Worm (Caenorhabditis elegans) whole organism, midembryonic: ENCODE data around the gene C01F1.6.

ENCODE experiments used
- cog-1 ChIP-seq: sonication (generic microtip); optimal IDR thresholded peaks from 2 replicates; lab custom pipeline; 2016; ENCODE audit warnings: missing genetic modification characterization, missing compliant biosample characterization
- ref-1 ChIP-seq: fragments of 200-800 bp; sonication (Bioruptor generic); conservative IDR thresholded peaks from 2 replicates; pipeline ENCODE4 v1.3.6; 2022; ENCODE audit warnings: missing genetic modification reagents, missing genetic modification characterization, missing compliant biosample characterization
- ztf-23 ChIP-seq: fragments of 200-800 bp; sonication (Bioruptor generic); IDR thresholded peaks from 2 replicates; pipeline ENCODE4 v1.3.6; 2022; ENCODE audit warnings: missing genetic modification reagents, missing genetic modification characterization, missing compliant biosample characterization

DNA sequence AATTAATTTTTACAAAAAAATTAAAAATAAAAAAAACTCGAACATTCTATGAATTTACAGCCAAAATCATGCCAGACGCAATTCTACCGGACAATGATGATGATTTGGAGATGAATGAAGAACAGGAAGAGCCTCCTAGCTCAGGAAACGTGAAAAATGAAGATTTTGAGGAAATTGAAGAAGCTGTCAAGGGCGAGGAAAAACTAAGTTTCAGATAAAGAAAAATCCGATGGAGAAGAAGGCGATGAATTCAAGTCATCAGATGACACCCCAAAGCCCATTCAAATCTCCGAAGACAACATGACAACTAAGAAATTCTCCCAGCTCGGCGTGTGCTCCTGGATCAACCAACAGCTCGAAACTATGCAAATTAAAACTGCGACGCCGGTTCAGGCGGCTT is 33.8 kb upstream of the C01F1.6 start, which contains the start of gene Y52E8A.1:
- TF ChIP-seq cog-1 (tag; lab: Kevin White, UChicago) (no peak), ztf-23 (no peak), ref-1 (GFP tag; lab: Robert Waterston, UW) (no peak)
